Fruit fly (Drosophila melanogaster): ENCODE results near the gene CG7091.

- TF ChIP-seq Abd-B (GFP tag; optimal IDR thresholded peaks at IDR 0.05): no peak
- TF ChIP-seq Rel (GFP tag; optimal IDR thresholded peaks at IDR 0.05): peak; percentile 87
- peak; percentile 73 for TF ChIP-seq Rel (tag; optimal IDR thresholded peaks at IDR 0.05)
- peak; percentile 21 for TF ChIP-seq jim (GFP tag; optimal IDR thresholded peaks at IDR 0.05)
- TF ChIP-seq Hr83 (GFP tag; optimal IDR thresholded peaks at IDR 0.05; ENCODE audit: poor library complexity, severe bottlenecking): peak; percentile 65
- TF ChIP-seq h (GFP tag; optimal IDR thresholded peaks at IDR 0.05): peak; percentile 42
- TF ChIP-seq dsf (GFP tag; optimal IDR thresholded peaks at IDR 0.05; ENCODE audit: borderline replicate concordance): no peak
- peak; percentile 96 for TF ChIP-seq Myc (optimal IDR thresholded peaks at IDR 0.05)
- TF ChIP-seq dl (GFP tag; optimal IDR thresholded peaks at IDR 0.05; ENCODE audit: insufficient read depth in 1 of 2, partially characterized antibody in 2 of 2): peak; percentile 60 to 71
- TF ChIP-seq Hr78 (GFP tag; optimal IDR thresholded peaks at IDR 0.05): no peak
- TF ChIP-seq br (GFP tag; optimal IDR thresholded peaks at IDR 0.05): peak; percentile 36
- TF ChIP-seq psq (GFP tag; optimal IDR thresholded peaks at IDR 0.05): peak; percentile 69
These were observed 38.3 kb downstream of the CG7091 start for dm6 chr3R:13015811-13016766.
